Worm (Caenorhabditis elegans) whole organism, mixed stage, embryonic: ENCODE measurements around the gene K04A8.19.

Experiments
- ceh-43 ChIP-seq: fragments of 200-800 bp; sonication (Bioruptor generic); optimal IDR thresholded peaks from 2 replicates; lab custom pipeline; 2018; ENCODE audit warnings: mild to moderate bottlenecking, missing genetic modification characterization, moderate library complexity, missing compliant biosample characterization
- ces-1 ChIP-seq: fragments of 150-350 bp; optimal IDR thresholded peaks from 2 replicates; lab custom pipeline; 2014; ENCODE audit warnings: missing biosample characterization, missing genetic modification reagents, missing genetic modification characterization
- elt-3 ChIP-seq: fragments of 150-350 bp; optimal IDR thresholded peaks from 2 replicates; lab custom pipeline; 2014; ENCODE audit warnings: missing biosample characterization, missing genetic modification characterization
- ham-2 ChIP-seq: fragments of 200-800 bp; sonication (Bioruptor generic); optimal IDR thresholded peaks from 2 replicates; lab custom pipeline; 2018; ENCODE audit warnings: mild to moderate bottlenecking, missing genetic modification characterization, missing compliant biosample characterization
- mep-1 ChIP-seq: fragments of 150-350 bp; optimal IDR thresholded peaks from 2 replicates; lab custom pipeline; 2017; ENCODE audit warnings: missing biosample characterization, missing genetic modification reagents, missing genetic modification characterization, inconsistent platforms
- mls-2 ChIP-seq: sonication (generic microtip); optimal IDR thresholded peaks from 2 replicates; lab custom pipeline; 2016; ENCODE audit warnings: mild to moderate bottlenecking, missing genetic modification characterization, moderate library complexity, missing compliant biosample characterization
- nhr-12 ChIP-seq: fragments of 150-350 bp; optimal IDR thresholded peaks from 2 replicates; lab custom pipeline; 2014; ENCODE audit warnings: missing biosample characterization, missing genetic modification characterization
- nhr-237 ChIP-seq: fragments of 150-350 bp; optimal IDR thresholded peaks from 2 replicates; lab custom pipeline; 2014; ENCODE audit warnings: missing biosample characterization, missing genetic modification characterization
- pha-4 ChIP-seq: fragments of 150-350 bp; optimal IDR thresholded peaks from 2 replicates; lab custom pipeline; 2018; ENCODE audit warnings: missing biosample characterization, missing genetic modification reagents, missing genetic modification characterization
- snpc-4 ChIP-seq: fragments of 150-350 bp; optimal IDR thresholded peaks from 2 replicates; lab custom pipeline; 2014; ENCODE audit warnings: missing biosample characterization, missing genetic modification characterization
- unc-62 ChIP-seq: fragments of 150-350 bp; optimal IDR thresholded peaks from 2 replicates; lab custom pipeline; 2014; ENCODE audit warnings: missing biosample characterization, missing genetic modification reagents, missing genetic modification characterization

DNA sequence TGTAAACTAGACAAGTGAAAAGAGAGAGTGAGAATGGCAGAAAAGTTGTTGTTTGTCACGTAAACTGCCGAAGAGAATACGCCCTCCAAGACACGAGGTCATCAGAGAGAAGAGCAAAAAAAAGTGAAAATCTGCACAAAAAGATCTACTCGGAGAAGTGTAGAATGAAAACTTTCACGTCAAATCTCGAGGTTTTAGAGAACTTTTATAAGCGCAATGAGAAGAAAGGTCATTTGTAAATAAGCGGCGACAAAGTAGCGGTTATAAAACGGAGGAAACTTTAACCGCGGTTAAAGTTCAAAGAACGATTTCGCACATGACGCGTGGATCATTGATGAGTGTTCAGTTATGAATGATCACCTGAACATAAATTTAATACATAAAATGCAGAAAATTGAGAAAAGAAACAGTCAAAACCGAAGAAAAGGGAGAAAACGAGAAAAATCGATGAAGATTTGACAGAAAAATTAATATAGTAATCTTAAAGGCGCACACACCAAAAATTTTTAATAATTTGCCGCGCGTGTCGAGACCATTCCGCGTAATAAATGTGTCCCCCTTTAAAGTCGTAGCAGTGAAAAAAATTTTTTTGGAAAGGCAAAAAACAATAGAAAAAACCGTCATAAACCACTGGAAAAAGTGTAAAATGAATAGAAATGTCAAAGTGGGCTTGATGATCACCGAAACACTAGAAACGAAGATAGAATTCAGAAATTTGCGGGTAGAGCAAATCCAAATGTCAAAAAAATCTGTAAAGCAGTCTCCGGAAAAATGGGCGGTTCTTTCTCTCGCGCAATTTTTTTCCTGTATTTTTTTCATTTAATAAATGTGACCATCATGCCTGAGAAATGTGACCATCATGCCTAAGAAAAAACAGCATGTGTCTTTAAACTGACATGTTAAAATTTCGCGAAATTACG lies 36.6 kb downstream of the K04A8.19 start:
- TF ChIP-seq ces-1 (GFP tag; lab: Kevin White, UChicago) (no peak), pha-4 (tag; lab: Kevin White, UChicago) (no peak), elt-3 (tag; lab: Kevin White, UChicago) (no peak), unc-62 (no peak), snpc-4 (tag; lab: Kevin White, UChicago) (no peak), nhr-12 (tag; lab: Kevin White, UChicago) (no peak), ham-2 (GFP tag; lab: Kevin White, UChicago) (no peak), mep-1 (tag; lab: Kevin White, UChicago) (no peak), mls-2 (tag; lab: Kevin White, UChicago) (no peak), nhr-237 (tag; lab: Kevin White, UChicago) (no peak), ceh-43 (GFP tag; lab: Kevin White, UChicago) (no peak)
